Worm (Caenorhabditis elegans): ENCODE results near the gene Y71G10AR.4.
A peak's percentile ranks its signal among the peaks of the same experiment; 100 is the strongest.

The Y71G10AR.4 gene

DNA sequence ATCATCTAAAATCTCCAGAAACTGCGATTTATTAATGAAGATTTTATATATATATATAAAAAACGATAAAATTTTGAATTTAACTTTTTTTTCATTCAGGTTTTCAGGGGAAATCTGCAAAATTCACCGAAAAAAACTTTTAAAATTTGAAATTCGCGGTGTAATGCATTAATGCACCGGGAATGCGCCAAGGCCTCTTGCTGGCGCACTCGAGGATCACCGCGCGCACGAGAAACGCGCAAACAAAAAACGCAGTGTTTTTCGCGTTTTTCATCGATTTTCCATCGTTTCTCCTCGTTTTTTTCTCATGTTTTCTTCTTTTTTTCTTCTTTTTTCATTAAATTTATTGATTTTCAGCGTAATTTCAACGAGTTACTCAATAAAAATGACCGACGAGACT lies 21.3 kb upstream of the Y71G10AR.4 start, which contains the start of gene hrpu-2 (continued):
- TF ChIP-seq nhr-11 (tag; optimal IDR thresholded peaks at IDR 0.05): peak; percentile 64
- peak; percentile 84 for TF ChIP-seq zip-4 (GFP tag; optimal IDR thresholded peaks at IDR 0.05)
- peak; percentile 78 for TF ChIP-seq snpc-4 (tag; optimal IDR thresholded peaks at IDR 0.05)
- TF ChIP-seq F16B12.6 (tag; optimal IDR thresholded peaks at IDR 0.05): peak; percentile 62
- peak; percentile 83 for TF ChIP-seq egl-13 (tag; optimal IDR thresholded peaks at IDR 0.05)
- peak; percentile 13 for TF ChIP-seq unc-30 (tag; optimal IDR thresholded peaks at IDR 0.05)
- peak; percentile 96 for TF ChIP-seq rnt-1 (tag; optimal IDR thresholded peaks at IDR 0.05)
- no peak for TF ChIP-seq hlh-4 (tag; optimal IDR thresholded peaks at IDR 0.05)
- TF ChIP-seq pax-3 (tag; optimal IDR thresholded peaks at IDR 0.05): peak; percentile 80
- peak; percentile 60 for TF ChIP-seq ceh-88 (GFP tag; IDR thresholded peaks at IDR 0.05)
- TF ChIP-seq aha-1 (tag; optimal IDR thresholded peaks at IDR 0.05): peak; percentile 35
- peak; percentile 58 for TF ChIP-seq blmp-1 (tag; optimal IDR thresholded peaks at IDR 0.05)
- TF ChIP-seq C04F5.9 (tag; optimal IDR thresholded peaks at IDR 0.05): peak; percentile 73
- peak; percentile 67 for TF ChIP-seq ceh-90 (tag; optimal IDR thresholded peaks at IDR 0.05)
- TF ChIP-seq nhr-77 (tag; optimal IDR thresholded peaks at IDR 0.05): peak; percentile 65
- peak; percentile 91 to 93 for TF ChIP-seq lsy-2 (tag; optimal IDR thresholded peaks at IDR 0.05)
- TF ChIP-seq fkh-10 (GFP tag; optimal IDR thresholded peaks at IDR 0.05): peak; percentile 77
- TF ChIP-seq elt-2 (tag; optimal IDR thresholded peaks at IDR 0.05): peak; percentile 70
- TF ChIP-seq hlh-17 (GFP tag; optimal IDR thresholded peaks at IDR 0.05; ENCODE audit: borderline replicate concordance): no peak
- TF ChIP-seq isw-1 (GFP tag; IDR thresholded peaks at IDR 0.05): peak; percentile 86
- no peak for TF ChIP-seq vab-15 (tag; optimal IDR thresholded peaks at IDR 0.05)
- peak; percentile 90 for TF ChIP-seq nhr-90 (tag; optimal IDR thresholded peaks at IDR 0.05; ENCODE audit: poor library complexity)
- TF ChIP-seq ztf-4 (tag; optimal IDR thresholded peaks at IDR 0.05): peak; percentile 75
- peak; percentile 85 for TF ChIP-seq jun-1 (tag; optimal IDR thresholded peaks at IDR 0.05)
- peak; percentile 91 for TF ChIP-seq grh-1 (GFP tag; IDR thresholded peaks at IDR 0.05)
- no peak for TF ChIP-seq nhr-28 (tag; optimal IDR thresholded peaks at IDR 0.05)
- peak; percentile 97 to 98 for TF ChIP-seq lin-35 (GFP tag; optimal IDR thresholded peaks at IDR 0.05)
- peak in 1 of 2 experiments; percentile 76 for TF ChIP-seq ztf-11 (tag; optimal IDR thresholded peaks at IDR 0.05)
- TF ChIP-seq ces-1 (GFP tag; optimal IDR thresholded peaks at IDR 0.05): no peak
- peak in 2 of 6 experiments; percentile 54 to 77 for TF ChIP-seq elt-3 (tag; optimal IDR thresholded peaks at IDR 0.05)
- TF ChIP-seq C34B4.2 (tag; optimal IDR thresholded peaks at IDR 0.05): no peak

DNA sequence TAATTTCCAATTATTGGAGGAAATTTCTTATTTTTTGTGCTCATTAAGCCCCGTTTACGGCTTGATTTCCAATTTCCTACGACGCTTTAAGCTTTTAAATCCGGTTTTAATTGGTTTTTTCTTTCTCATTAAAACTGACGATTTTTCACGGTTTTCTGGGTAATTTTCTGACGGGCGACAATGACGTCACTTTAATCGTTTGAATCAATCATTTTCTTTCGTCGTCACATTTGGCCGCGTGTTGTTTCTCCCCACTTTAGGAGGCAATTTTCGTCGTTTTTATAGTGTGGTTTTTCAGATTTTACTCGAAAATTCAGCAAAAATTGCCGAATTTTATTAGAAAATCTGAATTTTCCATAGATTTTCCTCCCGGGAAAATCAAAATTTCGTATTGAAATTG lies 5.8 kb upstream of the Y71G10AR.4 start:
- TF ChIP-seq snu-23 (GFP tag; optimal IDR thresholded peaks at IDR 0.05) (peak; percentile 14), nhr-85 (tag) (peak; percentile 75), nhr-28 (tag; optimal IDR thresholded peaks at IDR 0.05) (no peak), nhr-90 (tag; optimal IDR thresholded peaks at IDR 0.05; ENCODE audit: poor library complexity) (no peak), blmp-1 (tag; optimal IDR thresholded peaks at IDR 0.05) (peak; percentile 54), unc-62 (GFP tag; optimal IDR thresholded peaks at IDR 0.05) (no peak), nhr-12 (tag; optimal IDR thresholded peaks at IDR 0.05) (no peak), lin-35 (GFP tag; optimal IDR thresholded peaks at IDR 0.05) (peak in 1 of 2 experiments; percentile 19), grh-1 (GFP tag; IDR thresholded peaks at IDR 0.05) (no peak)

DNA sequence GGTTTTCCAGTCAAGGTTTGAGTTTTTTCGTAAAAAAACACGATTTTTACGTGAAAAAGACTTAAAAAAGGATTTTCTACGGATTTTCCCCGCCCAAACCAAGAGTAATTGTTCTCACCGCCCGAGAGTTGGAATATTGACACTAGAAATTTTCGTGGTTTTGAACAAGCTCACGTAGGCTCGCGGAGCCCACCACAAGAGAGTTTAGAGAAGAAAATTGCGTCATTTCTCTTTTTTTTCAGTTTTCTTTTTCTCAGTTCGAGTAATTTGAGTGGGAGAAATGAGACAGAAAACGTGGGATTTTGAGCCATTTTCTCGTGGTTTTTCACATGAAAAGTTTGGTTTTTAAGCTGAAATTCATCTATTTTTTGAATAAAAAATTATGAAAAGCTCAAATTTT lies 5.3 kb upstream of the Y71G10AR.4 start:
- peak; percentile 18 for TF ChIP-seq fkh-8 (tag; optimal IDR thresholded peaks at IDR 0.05)
- no peak for TF ChIP-seq aly-2 (tag; optimal IDR thresholded peaks at IDR 0.05)
- TF ChIP-seq elt-3 (tag; optimal IDR thresholded peaks at IDR 0.05): no peak
- TF ChIP-seq ceh-88 (GFP tag; IDR thresholded peaks at IDR 0.05): no peak

DNA sequence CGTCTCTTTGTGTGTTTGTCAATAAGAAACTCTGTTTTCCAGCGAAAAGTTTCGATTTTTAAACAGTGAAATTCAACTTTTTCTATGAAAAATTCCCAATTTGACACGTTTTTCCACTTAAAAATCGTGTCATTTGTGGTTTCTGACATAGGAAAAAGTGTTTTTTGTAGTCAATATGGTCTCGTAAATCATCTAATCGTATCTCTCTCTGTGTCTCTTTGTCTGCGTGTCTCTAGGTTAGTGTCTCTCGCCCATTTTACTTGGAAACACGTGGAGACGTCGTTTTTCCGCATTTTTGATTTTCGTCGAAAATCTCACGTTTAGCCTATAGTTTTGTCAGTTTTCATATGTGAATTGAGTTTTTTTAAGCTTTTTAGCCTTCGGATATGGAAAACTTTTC lies 3.2 kb upstream of the Y71G10AR.4 start:
- TF ChIP-seq ets-5 (GFP tag; IDR thresholded peaks at IDR 0.05): no peak
- TF ChIP-seq nhr-19 (GFP tag; conservative IDR thresholded peaks at IDR 0.05): no peak
- no peak for TF ChIP-seq lin-15B (tag; optimal IDR thresholded peaks at IDR 0.05)
- peak; percentile 51 for TF ChIP-seq nhr-20 (tag; optimal IDR thresholded peaks at IDR 0.05)
- no peak for TF ChIP-seq egl-13 (tag; optimal IDR thresholded peaks at IDR 0.05)
- TF ChIP-seq lsy-2 (tag; optimal IDR thresholded peaks at IDR 0.05): no peak
- 0 out of 2 replicates have a peak, but pooled peaks have one; percentile 29 for TF ChIP-seq grh-1 (GFP tag; IDR thresholded peaks at IDR 0.05)
- no peak for TF ChIP-seq C16A3.4 (tag; optimal IDR thresholded peaks at IDR 0.05)
- no peak for TF ChIP-seq lin-14 (GFP tag; optimal IDR thresholded peaks at IDR 0.05)
- no peak for TF ChIP-seq dpl-1 (GFP tag; optimal IDR thresholded peaks at IDR 0.05)
- peak; percentile 35 for TF ChIP-seq snu-23 (GFP tag; optimal IDR thresholded peaks at IDR 0.05)
- TF ChIP-seq fkh-8 (tag; optimal IDR thresholded peaks at IDR 0.05): peak; percentile 36
- peak; percentile 16 for TF ChIP-seq mep-1 (tag; optimal IDR thresholded peaks at IDR 0.05)
- TF ChIP-seq isw-1 (GFP tag; IDR thresholded peaks at IDR 0.05): no peak
- TF ChIP-seq nhr-76 (tag; optimal IDR thresholded peaks at IDR 0.05): no peak
- TF ChIP-seq mdl-1 (tag; optimal IDR thresholded peaks at IDR 0.05): peak in 1 of 2 experiments; percentile 53
- TF ChIP-seq elt-3 (tag; optimal IDR thresholded peaks at IDR 0.05): peak in 1 of 6 experiments; percentile 50
- no peak for TF ChIP-seq aha-1 (tag; optimal IDR thresholded peaks at IDR 0.05)
- TF ChIP-seq nhr-11 (tag; optimal IDR thresholded peaks at IDR 0.05): no peak

Measured in whole organism, L1 larva.